Fruit fly (Drosophila melanogaster): Measurements from ENCODE around the gene Cpr65Ec.

DNA sequence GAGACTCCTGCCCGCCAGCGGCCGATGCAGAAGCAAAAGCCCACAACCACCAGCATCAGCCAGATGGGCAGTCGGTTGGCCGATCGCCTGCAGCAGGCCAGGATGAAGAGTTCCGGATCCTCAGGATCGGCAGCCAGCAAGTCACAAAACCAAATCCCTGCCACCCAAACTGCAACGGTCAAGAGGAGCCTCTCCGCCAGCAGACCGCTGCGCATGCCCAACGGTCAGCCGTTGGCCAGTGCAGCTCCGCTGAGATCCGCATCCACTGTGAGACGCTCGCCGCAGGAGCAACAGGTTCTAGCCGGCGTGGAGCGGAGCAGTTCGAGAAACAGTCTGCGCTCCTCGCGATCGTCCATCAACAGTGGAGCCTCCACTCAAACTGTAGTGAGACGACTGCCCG, 29.1 kb downstream of the Cpr65Ec start:
- TF ChIP-seq Bteb2 (GFP tag; optimal IDR thresholded peaks at IDR 0.05) (no peak), kni (GFP tag; optimal IDR thresholded peaks at IDR 0.05) (no peak), CG12219 (GFP tag; optimal IDR thresholded peaks at IDR 0.05) (no peak), Taf1 (GFP tag; IDR thresholded peaks at IDR 0.05) (no peak), CG2120 (GFP tag; optimal IDR thresholded peaks at IDR 0.05) (no peak), CG6765 (GFP tag; optimal IDR thresholded peaks at IDR 0.05) (no peak), CG14965 (GFP tag; optimal IDR thresholded peaks at IDR 0.05; ENCODE audit: borderline replicate concordance) (no peak), gcm (GFP tag; optimal IDR thresholded peaks at IDR 0.05) (no peak), CG10543 (GFP tag; optimal IDR thresholded peaks at IDR 0.05) (no peak)

All from whole organism, embryonic.